Fruit fly (Drosophila melanogaster) whole organism, pupa: ENCODE results near the gene ttm2.

Experiments used
- CG10348 ChIP-seq: fragments of 200-800 bp; sonication (Bioruptor generic); IDR thresholded peaks from 2 replicates; pipeline ENCODE4 v1.3.6; 2022; ENCODE audit warnings: missing biosample characterization, missing genetic modification characterization
- CG12605 ChIP-seq: fragments of 200-800 bp; sonication (Bioruptor generic); IDR thresholded peaks from 2 replicates; pipeline ENCODE4 v1.3.6; 2022; ENCODE audit warnings: missing biosample characterization, missing genetic modification characterization
- CG13204 ChIP-seq: fragments of 200-800 bp; sonication (Bioruptor generic); optimal IDR thresholded peaks from 2 replicates; lab custom pipeline; 2018; ENCODE audit warnings: missing biosample characterization, mild to moderate bottlenecking, missing genetic modification characterization, moderate library complexity
- CG14655 ChIP-seq: fragments of 200-800 bp; sonication (Bioruptor generic); optimal IDR thresholded peaks from 3 replicates; lab custom pipeline; 2017; ENCODE audit warnings: mild to moderate bottlenecking, missing biosample characterization, missing genetic modification reagents, missing genetic modification characterization
- CG15710 ChIP-seq: fragments of 200-800 bp; sonication (Bioruptor generic); optimal IDR thresholded peaks from 2 replicates; lab custom pipeline; 2018; ENCODE audit warnings: missing biosample characterization, mild to moderate bottlenecking, missing genetic modification characterization, moderate library complexity
- CG17806 ChIP-seq: fragments of 200-800 bp; sonication (Bioruptor generic); optimal IDR thresholded peaks from 2 replicates; lab custom pipeline; 2018; ENCODE audit warnings: missing biosample characterization, mild to moderate bottlenecking, missing genetic modification characterization, moderate library complexity
- CG32121 ChIP-seq: fragments of 200-800 bp; sonication (Bioruptor generic); IDR thresholded peaks from 2 replicates; pipeline ENCODE4 v1.3.6; 2022; ENCODE audit warnings: missing biosample characterization, missing genetic modification characterization
- CG34367 ChIP-seq: fragments of 200-800 bp; sonication (Bioruptor generic); optimal IDR thresholded peaks from 2 replicates; lab custom pipeline; 2018; ENCODE audit warnings: missing biosample characterization, mild to moderate bottlenecking, missing genetic modification characterization
- CG4496 ChIP-seq: fragments of 200-800 bp; sonication (Bioruptor generic); IDR thresholded peaks from 3 replicates; pipeline ENCODE4 v1.3.6; 2022; ENCODE audit warnings: missing biosample characterization, missing genetic modification characterization
- CG8159 ChIP-seq: fragments of 200-800 bp; sonication (Bioruptor generic); optimal IDR thresholded peaks from 3 replicates; lab custom pipeline; 2018; ENCODE audit warnings: missing biosample characterization, mild to moderate bottlenecking, missing genetic modification characterization, moderate library complexity
- CG8301 ChIP-seq: fragments of 200-800 bp; sonication (Bioruptor generic); optimal IDR thresholded peaks from 2 replicates; lab custom pipeline; 2018; ENCODE audit warnings: missing biosample characterization, mild to moderate bottlenecking, missing genetic modification characterization
- CG9948 ChIP-seq: fragments of 200-800 bp; sonication (Bioruptor generic); optimal IDR thresholded peaks from 2 replicates; lab custom pipeline; 2018; ENCODE audit warnings: missing biosample characterization, mild to moderate bottlenecking, missing genetic modification characterization, moderate library complexity
- D1 ChIP-seq: fragments of 200-800 bp; sonication (Bioruptor generic); optimal IDR thresholded peaks from 2 replicates; lab custom pipeline; 2018; ENCODE audit warnings: missing biosample characterization, mild to moderate bottlenecking, missing genetic modification characterization, moderate library complexity
- EcR ChIP-seq: fragments of 200-800 bp; sonication (Bioruptor generic); optimal IDR thresholded peaks from 3 replicates; lab custom pipeline; 2019; ENCODE audit warnings: missing biosample characterization, missing genetic modification characterization, mild to moderate bottlenecking, moderate library complexity, missing genetic modification reagents
- Ets98B ChIP-seq: fragments of 200-800 bp; sonication (Bioruptor generic); IDR thresholded peaks from 2 replicates; pipeline ENCODE4 v1.3.6; 2022; ENCODE audit warnings: missing biosample characterization, missing genetic modification characterization
- Pif1A ChIP-seq: fragments of 200-800 bp; sonication (Bioruptor generic); optimal IDR thresholded peaks from 3 replicates; lab custom pipeline; 2016; ENCODE audit warnings: missing biosample characterization, missing genetic modification characterization
- Pif1B ChIP-seq: fragments of 200-800 bp; sonication (Bioruptor generic); optimal IDR thresholded peaks from 3 replicates; lab custom pipeline; 2016; ENCODE audit warnings: missing biosample characterization, missing genetic modification characterization
- Snoo ChIP-seq: fragments of 200-800 bp; sonication (Bioruptor generic); optimal IDR thresholded peaks from 3 replicates; lab custom pipeline; 2017; ENCODE audit warnings: missing biosample characterization, mild to moderate bottlenecking, missing genetic modification characterization, inconsistent platforms
- fd96Ca ChIP-seq: fragments of 200-800 bp; sonication (Bioruptor generic); IDR thresholded peaks from 3 replicates; pipeline ENCODE4 v1.3.6; 2022; ENCODE audit warnings: missing biosample characterization, missing genetic modification characterization
- gl ChIP-seq: fragments of 200-800 bp; sonication (Bioruptor generic); optimal IDR thresholded peaks from 2 replicates; lab custom pipeline; 2018; ENCODE audit warnings: missing biosample characterization, mild to moderate bottlenecking, missing genetic modification characterization
- rn ChIP-seq: fragments of 200-800 bp; sonication (Bioruptor generic); IDR thresholded peaks from 2 replicates; pipeline ENCODE4 v1.3.6; 2022; ENCODE audit warnings: missing biosample characterization, missing genetic modification characterization

The ttm2 gene

DNA sequence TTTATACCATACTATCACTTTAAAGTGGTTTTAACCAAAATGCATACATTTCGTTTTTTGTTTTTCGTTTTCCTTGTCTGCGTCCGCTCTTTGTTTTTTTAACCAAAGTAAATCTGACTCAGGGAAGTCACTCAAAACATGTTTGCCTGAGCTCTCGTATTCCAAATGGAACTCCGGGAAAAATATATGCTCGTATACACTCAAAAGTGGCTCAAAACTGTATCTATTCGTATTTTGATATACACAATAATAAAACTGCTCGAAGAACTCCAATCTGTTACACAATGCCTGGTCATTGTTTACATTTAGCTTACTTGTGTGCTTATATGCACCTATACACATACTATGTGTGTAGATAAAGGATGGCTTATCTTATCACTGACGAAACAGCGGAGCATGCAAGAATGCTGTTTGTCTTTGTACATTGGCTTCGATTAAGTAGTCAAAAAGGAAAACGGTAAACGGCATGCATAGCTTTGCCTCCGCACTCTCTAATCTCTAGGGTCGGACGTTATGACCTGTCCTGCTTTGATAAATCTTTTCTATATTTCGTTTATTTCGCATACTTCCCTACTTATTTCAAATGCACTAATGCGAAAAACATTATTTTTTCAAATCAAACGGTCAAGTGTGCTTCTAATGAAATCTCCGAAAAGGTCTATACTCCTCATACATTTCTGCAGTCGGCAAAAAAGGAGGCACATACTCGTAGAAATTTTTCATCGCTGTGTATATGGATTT lies 4.0 kb upstream of the ttm2 start, which contains the start of gene miple2:
miple2 (plus strand) TSS at position 441 of the 741 bp plus-strand sequence.
- no peak for TF ChIP-seq CG10348 (GFP tag; lab: Robert Waterston, UW)
- peak; percentile 59 for TF ChIP-seq D1 (tag; lab: Kevin White, UChicago)
- TF ChIP-seq rn (GFP tag; lab: Robert Waterston, UW) = no peak
- TF ChIP-seq EcR (GFP tag; lab: Kevin White, UChicago) = no peak
- TF ChIP-seq CG12605 (GFP tag; lab: Robert Waterston, UW) = peak; percentile 65; the same call in 1 of the 2 replicates
- TF ChIP-seq CG15710 = peak; percentile 49
- peak; percentile 77 for TF ChIP-seq CG8159
- peak; percentile 39 for TF ChIP-seq Snoo
- peak; percentile 79 for TF ChIP-seq CG9948 (tag; lab: Kevin White, UChicago)
- TF ChIP-seq Pif1A (GFP tag; lab: Kevin White, UChicago) = peak; percentile 66
- TF ChIP-seq CG14655 (GFP tag; lab: Kevin White, UChicago) = peak; percentile 81
- peak; percentile 23; the same call in 1 of the 2 replicates for TF ChIP-seq CG32121
- TF ChIP-seq Pif1B (GFP tag; lab: Kevin White, UChicago) = peak; percentile 49
- peak; percentile 67 for TF ChIP-seq CG34367 (tag; lab: Kevin White, UChicago)
- peak; percentile 45; the same call in 1 of the 3 replicates for TF ChIP-seq fd96Ca (GFP tag; lab: Robert Waterston, UW)
- peak; percentile 61 for TF ChIP-seq CG17806 (tag; lab: Kevin White, UChicago)
- peak; percentile 67 for TF ChIP-seq CG8301 (tag; lab: Kevin White, UChicago)
- peak; percentile 21 for TF ChIP-seq CG13204 (GFP tag; lab: Kevin White, UChicago)
- TF ChIP-seq gl (tag; lab: Kevin White, UChicago) = peak; percentile 53
- peak; percentile 46; the same call in 2 of the 3 replicates for TF ChIP-seq CG4496
- no peak; the same call in 1 of the 2 replicates for TF ChIP-seq Ets98B (GFP tag; lab: Robert Waterston, UW)

dm6 chr3L:271501-272249 lies 3.3 kb upstream of the ttm2 start:
- no peak for TF ChIP-seq Pif1A (GFP tag; lab: Kevin White, UChicago)
- peak; percentile 22 for TF ChIP-seq CG13204 (GFP tag; lab: Kevin White, UChicago)
- TF ChIP-seq CG34367 (tag; lab: Kevin White, UChicago) = no peak
- no peak for TF ChIP-seq CG17806 (tag; lab: Kevin White, UChicago)
- TF ChIP-seq Ets98B (GFP tag; lab: Robert Waterston, UW) = peak; percentile 50; the same call in 1 of the 2 replicates
- peak; percentile 47; the same call in 1 of the 2 replicates for TF ChIP-seq CG12605 (GFP tag; lab: Robert Waterston, UW)
- TF ChIP-seq EcR (GFP tag; lab: Kevin White, UChicago) = peak; percentile 89
- no peak for TF ChIP-seq CG14655 (GFP tag; lab: Kevin White, UChicago)
- no peak; the same call in 2 of the 3 replicates for TF ChIP-seq fd96Ca (GFP tag; lab: Robert Waterston, UW)
- TF ChIP-seq CG32121 = no peak
- no peak for TF ChIP-seq D1 (tag; lab: Kevin White, UChicago)
- no peak for TF ChIP-seq CG4496
- TF ChIP-seq CG15710 = no peak
- no peak for TF ChIP-seq CG8159
- TF ChIP-seq Snoo = no peak
- TF ChIP-seq CG8301 (tag; lab: Kevin White, UChicago) = no peak
- TF ChIP-seq rn (GFP tag; lab: Robert Waterston, UW) = no peak
- no peak for TF ChIP-seq CG9948 (tag; lab: Kevin White, UChicago)
- no peak for TF ChIP-seq CG10348 (GFP tag; lab: Robert Waterston, UW)
- TF ChIP-seq gl (tag; lab: Kevin White, UChicago) = no peak
- TF ChIP-seq Pif1B (GFP tag; lab: Kevin White, UChicago) = no peak

- TF ChIP-seq gl (tag; lab: Kevin White, UChicago) (no peak), CG8301 (tag; lab: Kevin White, UChicago) (no peak), CG14655 (GFP tag; lab: Kevin White, UChicago) (no peak), Pif1B (GFP tag; lab: Kevin White, UChicago) (no peak), CG4496 (no peak), rn (GFP tag; lab: Robert Waterston, UW) (no peak), Ets98B (GFP tag; lab: Robert Waterston, UW) (no peak), D1 (tag; lab: Kevin White, UChicago) (no peak), CG13204 (GFP tag; lab: Kevin White, UChicago) (no peak), CG17806 (tag; lab: Kevin White, UChicago) (no peak), fd96Ca (GFP tag; lab: Robert Waterston, UW) (no peak), CG9948 (tag; lab: Kevin White, UChicago) (no peak), CG8159 (no peak), CG34367 (tag; lab: Kevin White, UChicago) (no peak), Snoo (no peak), Pif1A (GFP tag; lab: Kevin White, UChicago) (no peak), EcR (GFP tag; lab: Kevin White, UChicago) (no peak), CG10348 (GFP tag; lab: Robert Waterston, UW) (no peak), CG32121 (no peak), CG12605 (GFP tag; lab: Robert Waterston, UW) (no peak)
- TF ChIP-seq, all 21 proteins: peak for 0
These were observed 1.7 kb upstream of the ttm2 start, which contains the start of gene CG32845 for dm6 chr3L:273291-273690. Gene CG32845 (minus strand): TSS chr3L:273391.

dm6 chr3L:276736-277487 lies 2.0 kb downstream of the ttm2 start, which contains the start of gene RhoGEF3:
Gene RhoGEF3 (plus strand): TSS chr3L:277437.
- TF ChIP-seq rn (GFP tag; lab: Robert Waterston, UW) (no peak), CG9948 (tag; lab: Kevin White, UChicago) (no peak), CG15710 (no peak), CG10348 (GFP tag; lab: Robert Waterston, UW) (no peak), gl (tag; lab: Kevin White, UChicago) (no peak), Snoo (no peak), CG8159 (no peak), CG34367 (tag; lab: Kevin White, UChicago) (no peak), Pif1A (GFP tag; lab: Kevin White, UChicago) (no peak), CG32121 (no peak), CG8301 (tag; lab: Kevin White, UChicago) (no peak), CG17806 (tag; lab: Kevin White, UChicago) (no peak), CG13204 (GFP tag; lab: Kevin White, UChicago) (no peak)
- TF ChIP-seq, all 21 proteins: peak for 0
